Fruit fly (Drosophila melanogaster) whole organism, adult: ENCODE measurements around the gene Ir93a.

Experiments used
- CG7045 ChIP-seq: fragments of 200-800 bp; sonication (Bioruptor generic); optimal IDR thresholded peaks from 2 replicates; lab custom pipeline; 2017; ENCODE audit warnings: missing biosample characterization, mild to moderate bottlenecking, missing genetic modification characterization
- kay ChIP-seq: fragments of 200-800 bp; sonication (Bioruptor generic); peaks from one replicate; lab custom pipeline; 2016; ENCODE audit warnings: missing biosample characterization, missing genetic modification characterization, borderline replicate concordance

- no peak for TF ChIP-seq CG7045
- TF ChIP-seq kay: no peak
These were observed 17.7 kb upstream of the Ir93a start, which contains the start of gene TotZ for dm6 chr3R:20877436-20877835.
